Fruit fly (Drosophila melanogaster): ENCODE measurements around the gene Tbcd.

- no peak for TF ChIP-seq CG8478 (optimal IDR thresholded peaks at IDR 0.05)
- no peak for TF ChIP-seq CTCF (optimal IDR thresholded peaks at IDR 0.05)
Observed at dm6 chr2L:2191404-2191803, 44.1 kb downstream of the Tbcd start.
